Worm (Caenorhabditis elegans) whole organism, mixed stage, embryonic: ENCODE data around the gene M28.10.

Experiments
- lsy-2 ChIP-seq: fragments of 150-350 bp; optimal IDR thresholded peaks from 2 replicates; lab custom pipeline; 2014; ENCODE audit warnings: missing biosample characterization, missing genetic modification characterization
- unc-120 ChIP-seq: sonication (generic microtip); optimal IDR thresholded peaks from 2 replicates; lab custom pipeline; 2017; ENCODE audit warnings: missing genetic modification characterization, missing compliant biosample characterization; ENCODE audit not compliant: poor library complexity, severe bottlenecking
- zip-8 ChIP-seq: fragments of 150-350 bp; optimal IDR thresholded peaks from 2 replicates; lab custom pipeline; 2014; ENCODE audit warnings: missing biosample characterization, missing genetic modification characterization

- no peak for TF ChIP-seq unc-120 (tag; lab: Kevin White, UChicago)
- TF ChIP-seq lsy-2 (tag; lab: Kevin White, UChicago): no peak
- no peak for TF ChIP-seq zip-8 (tag; lab: Kevin White, UChicago)
Measured at ce11 chrII:10693655-10694054, 46.3 kb downstream of the M28.10 start, which contains the start of gene gbh-1.
